Fruit fly (Drosophila melanogaster): Measurements from ENCODE around the gene mRpL45.
A peak's percentile ranks its signal among the peaks of the same experiment; 100 is the strongest.

Gene mRpL45

DNA sequence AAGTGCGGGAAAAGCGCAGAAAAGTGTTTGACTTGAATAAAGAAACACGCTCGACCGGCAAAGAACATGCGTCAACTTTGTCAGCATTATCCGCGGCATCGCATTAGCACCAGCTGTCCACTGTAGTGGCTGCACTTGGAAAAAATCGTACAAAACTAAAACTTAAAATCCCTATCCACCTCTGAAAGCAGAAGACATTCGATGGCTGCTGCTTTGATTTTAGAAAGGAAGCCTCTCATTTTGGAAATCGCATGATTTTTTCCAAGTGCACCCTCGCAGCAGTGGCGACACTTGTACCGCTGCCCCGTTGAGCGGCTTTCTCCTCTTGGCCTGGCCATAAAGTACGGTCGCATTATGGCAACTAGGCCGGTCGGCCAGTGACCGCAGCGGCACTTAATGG is 46.0 kb downstream of the mRpL45 start (continued):
- TF ChIP-seq CG7987 (GFP tag; optimal IDR thresholded peaks at IDR 0.05) (no peak), CG2875 (GFP tag; optimal IDR thresholded peaks at IDR 0.05) (peak; percentile 39), BtbVII (GFP tag; optimal IDR thresholded peaks at IDR 0.05) (no peak), Max (GFP tag; optimal IDR thresholded peaks at IDR 0.05) (no peak), sna (GFP tag; IDR thresholded peaks at IDR 0.05; ENCODE audit: partially characterized antibody) (no peak), eve (GFP tag; optimal IDR thresholded peaks at IDR 0.05) (peak in 1 of 2 experiments; percentile 5), CG18619 (GFP tag; optimal IDR thresholded peaks at IDR 0.05) (no peak), CG7556 (GFP tag; optimal IDR thresholded peaks at IDR 0.05) (peak; percentile 34), CG10959 (GFP tag; IDR thresholded peaks at IDR 0.05) (0 out of 2 replicates have a peak, but pooled peaks have one; percentile 43), mld (GFP tag; IDR thresholded peaks at IDR 0.05; ENCODE audit: partially characterized antibody) (no peak), ken (GFP tag; IDR thresholded peaks at IDR 0.05) (peak; percentile 66; the same call in 2 of the 3 replicates), ERR (GFP tag; optimal IDR thresholded peaks at IDR 0.05) (no peak), zen (tag; optimal IDR thresholded peaks at IDR 0.05) (no peak), danr (GFP tag; IDR thresholded peaks at IDR 0.05) (peak; percentile 26; the same call in 1 of the 2 replicates), kay (GFP tag; optimal IDR thresholded peaks at IDR 0.05) (no peak), CG31388 (GFP tag; optimal IDR thresholded peaks at IDR 0.05) (no peak), esg (GFP tag; conservative IDR thresholded peaks at IDR 0.05) (peak; percentile 48; the same call in 1 of the 2 replicates), sqz (GFP tag; optimal IDR thresholded peaks at IDR 0.05) (no peak), sc (optimal IDR thresholded peaks at IDR 0.05) (no peak), sc (GFP tag; optimal IDR thresholded peaks at IDR 0.05) (peak; percentile 30)

DNA sequence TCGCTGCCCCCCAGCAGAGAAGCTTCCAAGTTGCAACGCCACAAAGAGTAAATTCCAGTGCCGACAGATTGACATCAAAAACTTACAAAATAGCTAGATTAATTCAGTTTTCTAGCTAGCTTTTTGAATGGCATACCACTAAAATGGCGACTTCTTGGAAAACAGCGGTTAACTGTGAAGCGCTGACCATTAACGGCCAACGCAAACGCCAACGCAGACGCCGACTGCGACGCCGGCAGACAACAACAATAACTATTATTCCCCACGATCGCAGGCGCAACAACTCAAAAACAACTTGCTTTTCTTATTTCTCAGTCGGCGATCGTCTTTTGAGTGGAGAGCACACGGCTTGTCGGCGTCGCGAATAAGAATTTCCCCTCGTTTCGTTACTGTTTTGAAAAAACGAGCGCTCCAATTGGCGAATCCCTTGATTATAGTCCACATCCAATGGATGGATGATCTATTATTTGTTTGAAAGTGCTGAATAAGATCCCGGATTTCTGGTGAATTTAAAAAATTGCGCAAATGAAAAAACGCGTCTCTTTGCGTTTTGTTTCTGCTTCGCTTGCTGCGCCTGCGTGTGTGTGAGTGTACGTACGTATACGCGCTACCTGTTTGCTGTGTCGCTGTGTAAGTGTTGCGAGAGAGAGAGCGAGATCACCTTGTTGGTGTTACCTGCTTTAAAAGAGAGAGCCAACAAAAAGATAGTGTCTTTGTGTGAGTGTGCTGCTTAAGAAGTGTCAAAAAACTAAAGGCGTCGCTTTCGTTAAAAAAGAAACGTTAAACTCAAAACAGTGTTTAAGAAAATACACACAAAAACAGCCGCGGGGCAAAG is 48.4 kb downstream of the mRpL45 start:
- TF ChIP-seq Aef1 (GFP tag; IDR thresholded peaks at IDR 0.05) (no peak), dati (GFP tag; IDR thresholded peaks at IDR 0.05) (no peak), sug (tag; optimal IDR thresholded peaks at IDR 0.05) (peak; percentile 97), E2f2 (GFP tag; IDR thresholded peaks at IDR 0.05) (peak; percentile 11; the same call in 1 of the 2 replicates), Med (GFP tag) (peak; percentile 58), YL-1 (GFP tag; optimal IDR thresholded peaks at IDR 0.05) (peak; percentile 35), Awh (GFP tag; IDR thresholded peaks at IDR 0.05) (0 out of 2 replicates have a peak, but pooled peaks have one; percentile 22), Sry-δ (GFP tag; optimal IDR thresholded peaks at IDR 0.05) (no peak), CG11695 (GFP tag; IDR thresholded peaks at IDR 0.05) (no peak), CG1603 (tag; optimal IDR thresholded peaks at IDR 0.05) (peak; percentile 1), phol (tag; optimal IDR thresholded peaks at IDR 0.05) (peak; percentile 36), CG10366 (GFP tag; IDR thresholded peaks at IDR 0.05) (no peak), nom (GFP tag; optimal IDR thresholded peaks at IDR 0.05) (peak; percentile 22), Nf-YB (GFP tag; optimal IDR thresholded peaks at IDR 0.05) (peak; percentile 8), pros (GFP tag; optimal IDR thresholded peaks at IDR 0.05) (peak; percentile 66), Elba2 (GFP tag; optimal IDR thresholded peaks at IDR 0.05) (peak; percentile 92), row (GFP tag; IDR thresholded peaks at IDR 0.05) (peak; percentile 62; the same call in 2 of the 3 replicates), unc-4 (GFP tag; IDR thresholded peaks at IDR 0.05; ENCODE audit: partially characterized antibody) (0 out of 2 replicates have a peak, but pooled peaks have one; percentile 19), Hr39 (optimal IDR thresholded peaks at IDR 0.05) (no peak), Xrp1 (GFP tag; IDR thresholded peaks at IDR 0.05) (0 out of 2 replicates have a peak, but pooled peaks have one; percentile 19), schlank (tag; optimal IDR thresholded peaks at IDR 0.05) (no peak), kah (GFP tag; optimal IDR thresholded peaks at IDR 0.05) (peak; percentile 46), CG4854 (GFP tag; optimal IDR thresholded peaks at IDR 0.05) (no peak), abd-A (tag; optimal IDR thresholded peaks at IDR 0.05) (peak; percentile 64), sr (GFP tag; IDR thresholded peaks at IDR 0.05) (peak; percentile 64; the same call in 2 of the 3 replicates), CG18599 (GFP tag; optimal IDR thresholded peaks at IDR 0.05) (no peak), bcd (GFP tag; optimal IDR thresholded peaks at IDR 0.05) (no peak), CG8478 (optimal IDR thresholded peaks at IDR 0.05) (peak; percentile 55), Adf1 (GFP tag; IDR thresholded peaks at IDR 0.05) (peak; percentile 97)
